Fruit fly (Drosophila melanogaster) whole organism, prepupa: Measurements from ENCODE around the gene CG14277.

Source experiments
- CG10631 ChIP-seq: fragments of 200-800 bp; sonication (Bioruptor generic); optimal IDR thresholded peaks from 2 replicates; lab custom pipeline; 2016; ENCODE audit warnings: missing biosample characterization, missing genetic modification characterization
- CG10669 ChIP-seq: fragments of 200-800 bp; sonication (Bioruptor generic); optimal IDR thresholded peaks from 3 replicates; lab custom pipeline; 2018; ENCODE audit warnings: missing biosample characterization, mild to moderate bottlenecking, missing genetic modification characterization, moderate library complexity
- CG11294 ChIP-seq: fragments of 200-800 bp; sonication (Bioruptor generic); IDR thresholded peaks from 2 replicates; pipeline ENCODE4 v1.3.6; 2022; ENCODE audit warnings: missing biosample characterization, missing genetic modification characterization
- CG11902 ChIP-seq: fragments of 200-800 bp; sonication (Bioruptor generic); optimal IDR thresholded peaks from 3 replicates; lab custom pipeline; 2016; ENCODE audit warnings: missing biosample characterization, missing genetic modification characterization
- CG15336 ChIP-seq: fragments of 200-800 bp; sonication (Bioruptor generic); IDR thresholded peaks from 2 replicates; pipeline ENCODE4 v1.3.6; 2022; ENCODE audit warnings: missing biosample characterization, missing genetic modification characterization
- CG1621 ChIP-seq: fragments of 200-800 bp; sonication (Bioruptor generic); optimal IDR thresholded peaks from 3 replicates; lab custom pipeline; 2018; ENCODE audit warnings: missing biosample characterization, mild to moderate bottlenecking, missing genetic modification characterization
- CG16779 ChIP-seq: fragments of 200-800 bp; sonication (Bioruptor generic); optimal IDR thresholded peaks from 3 replicates; lab custom pipeline; 2017; ENCODE audit warnings: missing biosample characterization, mild to moderate bottlenecking, missing genetic modification characterization
- CG3032 ChIP-seq: fragments of 200-800 bp; optimal IDR thresholded peaks from 2 replicates; lab custom pipeline; 2019; ENCODE audit warnings: missing biosample characterization, mild to moderate bottlenecking, missing genetic modification characterization, moderate library complexity
- CG31627 ChIP-seq: fragments of 200-800 bp; sonication (Bioruptor generic); optimal IDR thresholded peaks from 3 replicates; lab custom pipeline; 2016; ENCODE audit warnings: missing biosample characterization, missing genetic modification characterization
- CG32006 ChIP-seq: fragments of 200-800 bp; sonication (Bioruptor generic); optimal IDR thresholded peaks from 3 replicates; lab custom pipeline; 2017; ENCODE audit warnings: missing biosample characterization, mild to moderate bottlenecking, missing genetic modification characterization
- CG34406 ChIP-seq: fragments of 200-800 bp; sonication (Bioruptor generic); optimal IDR thresholded peaks from 3 replicates; lab custom pipeline; 2016; ENCODE audit warnings: missing biosample characterization, missing genetic modification characterization
- CG3919 ChIP-seq: fragments of 200-800 bp; sonication (Bioruptor generic); optimal IDR thresholded peaks from 3 replicates; lab custom pipeline; 2016; ENCODE audit warnings: missing biosample characterization, missing genetic modification characterization
- CG4318 ChIP-seq: fragments of 200-800 bp; sonication (Bioruptor generic); optimal IDR thresholded peaks from 3 replicates; lab custom pipeline; 2017; ENCODE audit warnings: missing biosample characterization, mild to moderate bottlenecking, missing genetic modification characterization
- CG6792 ChIP-seq: fragments of 200-800 bp; sonication (Bioruptor generic); optimal IDR thresholded peaks from 3 replicates; lab custom pipeline; 2016; ENCODE audit warnings: missing biosample characterization, missing genetic modification characterization
- CG6808 ChIP-seq: fragments of 200-800 bp; sonication (Bioruptor generic); optimal IDR thresholded peaks from 3 replicates; lab custom pipeline; 2017; ENCODE audit warnings: missing biosample characterization, missing genetic modification characterization, mild to moderate bottlenecking, moderate library complexity, missing genetic modification reagents
- CG6854 ChIP-seq: fragments of 200-800 bp; sonication (Bioruptor generic); optimal IDR thresholded peaks from 2 replicates; lab custom pipeline; 2017; ENCODE audit warnings: missing biosample characterization, mild to moderate bottlenecking, missing genetic modification characterization
- CG7368 ChIP-seq: fragments of 200-800 bp; sonication (Bioruptor generic); optimal IDR thresholded peaks from 3 replicates; lab custom pipeline; 2016; ENCODE audit warnings: missing biosample characterization, missing genetic modification characterization
- CG8119 ChIP-seq: fragments of 200-800 bp; sonication (Bioruptor generic); IDR thresholded peaks from 3 replicates; pipeline ENCODE4 v1.3.6; 2022; ENCODE audit warnings: missing biosample characterization, missing genetic modification characterization
- CG8319 ChIP-seq: fragments of 200-800 bp; sonication (Bioruptor generic); optimal IDR thresholded peaks from 3 replicates; lab custom pipeline; 2016; ENCODE audit warnings: missing biosample characterization, missing genetic modification characterization
- CG8632 ChIP-seq: fragments of 200-800 bp; sonication (Bioruptor generic); optimal IDR thresholded peaks from 3 replicates; lab custom pipeline; 2016; ENCODE audit warnings: missing biosample characterization, missing genetic modification characterization
- CG9139 ChIP-seq: fragments of 200-800 bp; sonication (Bioruptor generic); optimal IDR thresholded peaks from 3 replicates; lab custom pipeline; 2017; ENCODE audit warnings: missing biosample characterization, mild to moderate bottlenecking, missing genetic modification characterization
- Eip75B ChIP-seq: fragments of 200-800 bp; sonication (Bioruptor generic); optimal IDR thresholded peaks from 3 replicates; lab custom pipeline; 2016; ENCODE audit warnings: missing biosample characterization, missing genetic modification characterization
- Eip78C ChIP-seq: fragments of 200-800 bp; sonication (Bioruptor generic); peaks from one replicate; lab custom pipeline; 2016; ENCODE audit warnings: missing biosample characterization, missing genetic modification characterization
- Eip93F ChIP-seq: fragments of 200-800 bp; sonication (Bioruptor generic); optimal IDR thresholded peaks from 2 replicates; lab custom pipeline; 2016; ENCODE audit warnings: missing biosample characterization, mild to moderate bottlenecking, missing genetic modification characterization
- Ets21C ChIP-seq: fragments of 200-800 bp; sonication (Bioruptor generic); optimal IDR thresholded peaks from 3 replicates; lab custom pipeline; 2016; ENCODE audit warnings: missing biosample characterization, missing genetic modification characterization
- Ets96B ChIP-seq: fragments of 200-800 bp; optimal IDR thresholded peaks from 2 replicates; lab custom pipeline; 2019; ENCODE audit warnings: missing biosample characterization, mild to moderate bottlenecking, missing genetic modification characterization, moderate library complexity
- Gug ChIP-seq: fragments of 200-800 bp; sonication (Bioruptor generic); IDR thresholded peaks from 2 replicates; pipeline ENCODE4 v1.3.6; 2022; ENCODE audit warnings: missing biosample characterization, missing genetic modification characterization
- Hr38 ChIP-seq: sonication (Bioruptor generic); optimal IDR thresholded peaks from 2 replicates; lab custom pipeline; 2016; ENCODE audit warnings: missing biosample characterization, missing genetic modification characterization
- Hr39 ChIP-seq: fragments of 200-800 bp; sonication (Bioruptor generic); optimal IDR thresholded peaks from 2 replicates; lab custom pipeline; 2016; ENCODE audit warnings: missing biosample characterization, missing genetic modification characterization
- Hr4 ChIP-seq: fragments of 200-800 bp; sonication (Bioruptor generic); optimal IDR thresholded peaks from 3 replicates; lab custom pipeline; 2016; ENCODE audit warnings: missing biosample characterization, missing genetic modification characterization
- Met ChIP-seq: fragments of 200-800 bp; sonication (Bioruptor generic); optimal IDR thresholded peaks from 3 replicates; lab custom pipeline; 2016; ENCODE audit warnings: missing biosample characterization, missing genetic modification characterization
- OdsH ChIP-seq: fragments of 200-800 bp; sonication (Bioruptor generic); optimal IDR thresholded peaks from 3 replicates; lab custom pipeline; 2016; ENCODE audit warnings: missing biosample characterization, missing genetic modification characterization
- Smox ChIP-seq: fragments of 200-800 bp; sonication (Bioruptor generic); optimal IDR thresholded peaks from 3 replicates; lab custom pipeline; 2016; ENCODE audit warnings: missing biosample characterization, missing genetic modification characterization
- Sox14 ChIP-seq: fragments of 200-800 bp; sonication (Bioruptor generic); optimal IDR thresholded peaks from 3 replicates; lab custom pipeline; 2016; ENCODE audit warnings: missing biosample characterization, missing genetic modification characterization
- Sox15 ChIP-seq: fragments of 200-800 bp; sonication (Bioruptor generic); optimal IDR thresholded peaks from 3 replicates; lab custom pipeline; 2016; ENCODE audit warnings: missing biosample characterization, missing genetic modification characterization
- achi ChIP-seq: fragments of 200-800 bp; sonication (Bioruptor generic); optimal IDR thresholded peaks from 3 replicates; lab custom pipeline; 2016; ENCODE audit warnings: missing biosample characterization, missing genetic modification characterization
- acj6 ChIP-seq: fragments of 200-800 bp; sonication (Bioruptor generic); optimal IDR thresholded peaks from 3 replicates; lab custom pipeline; 2016; ENCODE audit warnings: missing biosample characterization, missing genetic modification characterization
- cyc ChIP-seq: fragments of 200-800 bp; sonication (Bioruptor generic); optimal IDR thresholded peaks from 3 replicates; lab custom pipeline; 2016; ENCODE audit warnings: missing biosample characterization, missing genetic modification characterization
- dac ChIP-seq: fragments of 200-800 bp; sonication (Bioruptor generic); optimal IDR thresholded peaks from 2 replicates; lab custom pipeline; 2017; ENCODE audit warnings: missing biosample characterization, mild to moderate bottlenecking, missing genetic modification characterization
- dsx ChIP-seq: fragments of 200-800 bp; optimal IDR thresholded peaks from 3 replicates; lab custom pipeline; 2019; ENCODE audit warnings: missing biosample characterization, mild to moderate bottlenecking, missing genetic modification characterization, moderate library complexity; ENCODE audit not compliant: poor library complexity, severe bottlenecking
- eg ChIP-seq: fragments of 200-800 bp; sonication (Bioruptor generic); IDR thresholded peaks from 3 replicates; pipeline ENCODE4 v1.3.6; 2022; ENCODE audit warnings: missing biosample characterization, missing genetic modification characterization
- esn ChIP-seq: fragments of 200-800 bp; sonication (Bioruptor generic); optimal IDR thresholded peaks from 2 replicates; lab custom pipeline; 2016; ENCODE audit warnings: missing biosample characterization, mild to moderate bottlenecking, missing genetic modification characterization, moderate library complexity
- fd59A ChIP-seq: fragments of 200-800 bp; sonication (Bioruptor generic); optimal IDR thresholded peaks from 2 replicates; lab custom pipeline; 2017; ENCODE audit warnings: missing biosample characterization, mild to moderate bottlenecking, missing genetic modification characterization, missing genetic modification reagents
- fd85E ChIP-seq: fragments of 200-800 bp; sonication (Bioruptor generic); optimal IDR thresholded peaks from 3 replicates; lab custom pipeline; 2016; ENCODE audit warnings: missing biosample characterization, missing genetic modification characterization
- fkh ChIP-seq: fragments of 200-800 bp; sonication (Bioruptor generic); optimal IDR thresholded peaks from 3 replicates; lab custom pipeline; 2017; ENCODE audit warnings: missing biosample characterization, mild to moderate bottlenecking, missing genetic modification characterization, moderate library complexity
- lz ChIP-seq: fragments of 200-800 bp; sonication (Bioruptor generic); optimal IDR thresholded peaks from 3 replicates; lab custom pipeline; 2016; ENCODE audit warnings: missing biosample characterization, missing genetic modification characterization
- net ChIP-seq: fragments of 200-800 bp; sonication (Bioruptor generic); optimal IDR thresholded peaks from 3 replicates; lab custom pipeline; 2016; ENCODE audit warnings: missing biosample characterization, missing genetic modification characterization
- pdm3 ChIP-seq: fragments of 200-800 bp; sonication (Bioruptor generic); optimal IDR thresholded peaks from 3 replicates; lab custom pipeline; 2016; ENCODE audit warnings: missing biosample characterization, missing genetic modification characterization
- spab ChIP-seq: fragments of 200-800 bp; sonication (Bioruptor generic); optimal IDR thresholded peaks from 2 replicates; lab custom pipeline; 2017; ENCODE audit warnings: missing biosample characterization, mild to moderate bottlenecking, missing genetic modification characterization, missing genetic modification reagents
- ss ChIP-seq, 2 experiments: fragments of 200-800 bp; sonication (Bioruptor generic); optimal IDR thresholded peaks; 2 replicates in 1 of 2; 3 replicates in 1 of 2; lab custom pipeline; 2017 to 2018; ENCODE audit warnings: mild to moderate bottlenecking in 2 of 2, missing biosample characterization in 2 of 2, missing genetic modification characterization in 2 of 2, moderate library complexity in 1 of 2
- svp ChIP-seq: fragments of 200-800 bp; sonication (Bioruptor generic); peaks from one replicate; lab custom pipeline; 2016; ENCODE audit warnings: missing biosample characterization, missing genetic modification characterization
- topi ChIP-seq: fragments of 200-800 bp; sonication (Bioruptor generic); optimal IDR thresholded peaks from 3 replicates; lab custom pipeline; 2016; ENCODE audit warnings: missing biosample characterization, missing genetic modification characterization
- vri ChIP-seq: fragments of 200-800 bp; sonication (Bioruptor generic); optimal IDR thresholded peaks from 3 replicates; lab custom pipeline; 2016; ENCODE audit warnings: missing biosample characterization, mild to moderate bottlenecking, missing genetic modification characterization

Gene CG14277

dm6 chr2L:8232389-8232788 lies 9.9 kb upstream of the CG14277 start:
- TF ChIP-seq ss (GFP tag; optimal IDR thresholded peaks at IDR 0.05; lab: Kevin White, UChicago) (peak; percentile 89 to 91), Hr4 (GFP tag; lab: Kevin White, UChicago) (peak; percentile 71), Met (GFP tag; lab: Kevin White, UChicago) (peak; percentile 72), dsx (GFP tag; lab: Kevin White, UChicago) (peak; percentile 88), CG10631 (peak; percentile 85), achi (GFP tag; lab: Kevin White, UChicago) (peak; percentile 83), CG8319 (GFP tag; lab: Kevin White, UChicago) (peak; percentile 70), Sox15 (GFP tag; lab: Kevin White, UChicago) (peak; percentile 48), spab (GFP tag; lab: Kevin White, UChicago) (peak; percentile 89), Eip78C (GFP tag; lab: Kevin White, UChicago) (peak; percentile 94), CG11294 (GFP tag; lab: Robert Waterston, UW) (peak; percentile 69; the same call in 1 of the 2 replicates), CG3919 (GFP tag; lab: Kevin White, UChicago) (peak; percentile 86), net (GFP tag; lab: Kevin White, UChicago) (peak; percentile 77), CG3032 (tag; lab: Kevin White, UChicago) (peak; percentile 91), Gug (GFP tag; lab: Robert Waterston, UW) (peak; percentile 73), Ets21C (GFP tag; lab: Kevin White, UChicago) (peak; percentile 46), pdm3 (GFP tag; lab: Kevin White, UChicago) (peak; percentile 77), Eip93F (GFP tag; lab: Kevin White, UChicago) (no peak), Sox14 (GFP tag; lab: Kevin White, UChicago) (peak; percentile 82), CG8632 (GFP tag; lab: Kevin White, UChicago) (peak; percentile 68), CG10669 (GFP tag; lab: Kevin White, UChicago) (peak; percentile 91), CG8119 (GFP tag; lab: Robert Waterston, UW) (peak; percentile 81), topi (GFP tag; lab: Kevin White, UChicago) (peak; percentile 57), Smox (GFP tag; lab: Kevin White, UChicago) (peak; percentile 49), CG31627 (GFP tag; lab: Kevin White, UChicago) (peak; percentile 57), CG7368 (peak; percentile 83), OdsH (GFP tag; lab: Kevin White, UChicago) (peak; percentile 82), CG6808 (GFP tag; lab: Kevin White, UChicago) (peak; percentile 92), CG11902 (GFP tag; lab: Kevin White, UChicago) (peak; percentile 45), svp (GFP tag; lab: Kevin White, UChicago) (peak; percentile 67), vri (GFP tag; lab: Kevin White, UChicago) (no peak), Hr39 (GFP tag; lab: Kevin White, UChicago) (peak; percentile 59), CG32006 (GFP tag; lab: Kevin White, UChicago) (peak; percentile 76), eg (GFP tag; lab: Robert Waterston, UW) (peak; percentile 82), esn (GFP tag; lab: Kevin White, UChicago) (peak; percentile 54), CG9139 (GFP tag; lab: Kevin White, UChicago) (peak; percentile 86), Ets96B (tag; lab: Kevin White, UChicago) (peak; percentile 85), CG15336 (GFP tag; lab: Robert Waterston, UW) (peak; percentile 85), CG1621 (tag; lab: Kevin White, UChicago) (peak; percentile 89), cyc (GFP tag; lab: Kevin White, UChicago) (peak; percentile 49), fd59A (GFP tag; lab: Kevin White, UChicago) (peak; percentile 86), fkh (no peak), CG4318 (GFP tag; lab: Kevin White, UChicago) (peak; percentile 57), acj6 (peak; percentile 77), Eip75B (GFP tag; lab: Kevin White, UChicago) (peak; percentile 82), CG6792 (peak; percentile 73), Hr38 (no peak), dac (GFP tag; lab: Kevin White, UChicago) (peak; percentile 15), CG34406 (peak; percentile 72), CG6854 (peak; percentile 1), CG16779 (tag; lab: Kevin White, UChicago) (peak; percentile 60), lz (GFP tag; lab: Kevin White, UChicago) (peak; percentile 62), fd85E (GFP tag; lab: Kevin White, UChicago) (peak; percentile 7)
